Worm (Caenorhabditis elegans): Measurements from ENCODE around the gene F26H11.4.
A peak's percentile ranks its signal among the peaks of the same experiment; 100 is the strongest.

Gene F26H11.4

ce11 chrII:14441144-14441543 lies 32.7 kb downstream of the F26H11.4 start, which contains the start of gene smg-8 (continued):
- TF ChIP-seq F52B5.7 (tag; optimal IDR thresholded peaks at IDR 0.05), result no peak
- TF ChIP-seq atf-7 (tag; optimal IDR thresholded peaks at IDR 0.05), result no peak
- peak; percentile 59 for TF ChIP-seq lsl-1 (GFP tag; optimal IDR thresholded peaks at IDR 0.05)
- no peak for TF ChIP-seq F55B11.4 (tag; optimal IDR thresholded peaks at IDR 0.05; ENCODE audit: borderline replicate concordance, insufficient read depth)
- TF ChIP-seq tbx-9 (tag; optimal IDR thresholded peaks at IDR 0.05; ENCODE audit: borderline replicate concordance), result no peak
- TF ChIP-seq nhr-120 (GFP tag; IDR thresholded peaks at IDR 0.05), result no peak
- no peak for TF ChIP-seq Y67H2A.10 (GFP tag; conservative IDR thresholded peaks at IDR 0.05)
- no peak for TF ChIP-seq ceh-40 (GFP tag; IDR thresholded peaks at IDR 0.05)
- TF ChIP-seq cebp-1 (GFP tag; IDR thresholded peaks at IDR 0.05), result no peak
- no peak for TF ChIP-seq cebp-1 (tag; optimal IDR thresholded peaks at IDR 0.05)
- TF ChIP-seq dox-1 (GFP tag; IDR thresholded peaks at IDR 0.05), result no peak
- no peak for TF ChIP-seq ztf-26 (tag; optimal IDR thresholded peaks at IDR 0.05)
- no peak for TF ChIP-seq nhr-80 (tag; optimal IDR thresholded peaks at IDR 0.05)
- no peak for TF ChIP-seq somi-1 (GFP tag; optimal IDR thresholded peaks at IDR 0.05)
- no peak for TF ChIP-seq dpff-1 (tag; optimal IDR thresholded peaks at IDR 0.05)
- no peak for TF ChIP-seq ceh-27 (GFP tag; optimal IDR thresholded peaks at IDR 0.05)
- no peak for TF ChIP-seq ccch-3 (GFP tag; optimal IDR thresholded peaks at IDR 0.05)
- no peak for TF ChIP-seq F37B4.10 (GFP tag; IDR thresholded peaks at IDR 0.05)
- TF ChIP-seq hrde-1 (tag; optimal IDR thresholded peaks at IDR 0.05; ENCODE audit: borderline replicate concordance), result no peak
- TF ChIP-seq bed-2 (GFP tag; IDR thresholded peaks at IDR 0.05), result no peak
- TF ChIP-seq bed-1 (GFP tag; IDR thresholded peaks at IDR 0.05), result no peak
- TF ChIP-seq C06A6.2 (GFP tag; conservative IDR thresholded peaks at IDR 0.05), result no peak
- TF ChIP-seq nfya-1 (tag; optimal IDR thresholded peaks at IDR 0.05; ENCODE audit: borderline replicate concordance, insufficient read depth), result no peak
- no peak for TF ChIP-seq B0035.1 (tag; optimal IDR thresholded peaks at IDR 0.05)
- TF ChIP-seq B0019.2 (GFP tag; conservative IDR thresholded peaks at IDR 0.05), result no peak
- no peak for TF ChIP-seq snpc-4 (GFP tag; optimal IDR thresholded peaks at IDR 0.05)
- no peak for TF ChIP-seq snpc-4 (tag; optimal IDR thresholded peaks at IDR 0.05)
- TF ChIP-seq nfya-2 (GFP tag; IDR thresholded peaks at IDR 0.05), result no peak
- no peak for TF ChIP-seq lin-26 (GFP tag; IDR thresholded peaks at IDR 0.05)
- TF ChIP-seq F23B12.7 (tag; optimal IDR thresholded peaks at IDR 0.05; ENCODE audit: insufficient read depth), result peak; percentile 0
- no peak for TF ChIP-seq madf-10 (tag; optimal IDR thresholded peaks at IDR 0.05)
- no peak for TF ChIP-seq Y56A3A.18 (GFP tag; IDR thresholded peaks at IDR 0.05)
- TF ChIP-seq madf-3 (GFP tag; IDR thresholded peaks at IDR 0.05), result no peak
- no peak for TF ChIP-seq hlh-12 (tag; optimal IDR thresholded peaks at IDR 0.05)
- TF ChIP-seq ztf-3 (GFP tag; optimal IDR thresholded peaks at IDR 0.05), result no peak
- no peak for TF ChIP-seq egrh-3 (GFP tag; IDR thresholded peaks at IDR 0.05)
- TF ChIP-seq ceh-58 (GFP tag; IDR thresholded peaks at IDR 0.05), result no peak
- TF ChIP-seq mcd-1 (GFP tag; IDR thresholded peaks at IDR 0.05), result peak; percentile 96
- TF ChIP-seq unc-130 (GFP tag; optimal IDR thresholded peaks at IDR 0.05), result no peak
- no peak for TF ChIP-seq tlf-1 (GFP tag; optimal IDR thresholded peaks at IDR 0.05)
- TF ChIP-seq lin-54 (GFP tag; optimal IDR thresholded peaks at IDR 0.05), result peak; percentile 94
- no peak for TF ChIP-seq athp-1 (tag; optimal IDR thresholded peaks at IDR 0.05)
- no peak for TF ChIP-seq repo-1 (tag; optimal IDR thresholded peaks at IDR 0.05)
- TF ChIP-seq ztf-6 (GFP tag; IDR thresholded peaks at IDR 0.05), result no peak
- TF ChIP-seq mel-28 (tag; optimal IDR thresholded peaks at IDR 0.05; ENCODE audit: borderline replicate concordance), result no peak
- no peak for TF ChIP-seq zfh-2 (GFP tag; conservative IDR thresholded peaks at IDR 0.05)

Data from whole organism, young adult.